Worm (Caenorhabditis elegans): ENCODE results near the gene rpa-1.

DNA sequence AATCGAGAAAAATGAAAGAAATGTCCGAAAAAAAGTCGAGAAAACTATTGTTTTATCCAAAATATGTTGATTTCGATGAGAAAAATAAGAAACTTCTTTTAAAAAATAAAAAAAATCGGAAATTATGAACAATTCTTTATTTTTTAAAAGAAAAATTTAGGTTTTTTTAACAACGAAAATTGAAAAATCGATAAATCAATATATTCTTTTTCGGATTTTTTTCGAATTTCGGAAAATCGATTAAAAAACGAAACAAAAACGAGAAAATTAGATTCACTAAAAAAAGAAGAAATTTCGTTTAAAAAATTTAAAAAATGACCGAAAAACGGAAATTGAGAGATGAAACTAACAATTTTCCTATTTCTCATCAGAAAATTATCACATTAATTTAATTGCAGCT lies 5.7 kb downstream of the rpa-1 start:
- TF ChIP-seq sptf-1 (tag; optimal IDR thresholded peaks at IDR 0.05) (no peak), ceh-39 (tag; optimal IDR thresholded peaks at IDR 0.05) (no peak), blmp-1 (tag; optimal IDR thresholded peaks at IDR 0.05) (no peak), pha-4 (tag; optimal IDR thresholded peaks at IDR 0.05) (no peak), ham-2 (GFP tag; optimal IDR thresholded peaks at IDR 0.05) (no peak), ztf-11 (tag; optimal IDR thresholded peaks at IDR 0.05) (no peak), unc-62 (GFP tag; optimal IDR thresholded peaks at IDR 0.05) (no peak), mls-2 (tag; optimal IDR thresholded peaks at IDR 0.05) (no peak), nhr-237 (tag; optimal IDR thresholded peaks at IDR 0.05) (no peak), ces-1 (GFP tag; optimal IDR thresholded peaks at IDR 0.05) (no peak), lin-13 (tag; optimal IDR thresholded peaks at IDR 0.05) (no peak), zip-8 (tag; optimal IDR thresholded peaks at IDR 0.05) (no peak)

All from whole organism, mixed stage, embryonic.